Worm (Caenorhabditis elegans) whole organism, L1 larva: ENCODE data around the gene srh-2.
A peak's percentile ranks its signal among the peaks of the same experiment; 100 is the strongest.

Experiments
- C04F5.9 ChIP-seq: sonication (generic microtip); optimal IDR thresholded peaks from 2 replicates; lab custom pipeline; 2016; ENCODE audit warnings: missing genetic modification characterization, missing compliant biosample characterization
- C16A3.4 ChIP-seq: fragments of 150-350 bp; optimal IDR thresholded peaks from 2 replicates; lab custom pipeline; 2014; ENCODE audit warnings: missing biosample characterization, missing genetic modification characterization
- F16B12.6 ChIP-seq: fragments of 150-350 bp; optimal IDR thresholded peaks from 2 replicates; lab custom pipeline; 2014; ENCODE audit warnings: missing biosample characterization, missing genetic modification characterization
- ama-1 ChIP-seq: fragments of 150-350 bp; optimal IDR thresholded peaks from 2 replicates; lab custom pipeline; 2014
- ceh-63 ChIP-seq: fragments of 200-800 bp; sonication (Bioruptor generic); optimal IDR thresholded peaks from 2 replicates; lab custom pipeline; 2018; ENCODE audit warnings: mild to moderate bottlenecking, missing genetic modification characterization, missing compliant biosample characterization
- ceh-88 ChIP-seq: fragments of 200-800 bp; sonication (Bioruptor generic); IDR thresholded peaks from 2 replicates; pipeline ENCODE4 v1.3.6; 2022; ENCODE audit warnings: missing genetic modification characterization, missing compliant biosample characterization
- ces-1 ChIP-seq: fragments of 150-350 bp; optimal IDR thresholded peaks from 2 replicates; lab custom pipeline; 2014; ENCODE audit warnings: missing biosample characterization, missing genetic modification reagents, missing genetic modification characterization
- dsc-1 ChIP-seq: sonication (generic microtip); optimal IDR thresholded peaks from 2 replicates; lab custom pipeline; 2016; ENCODE audit warnings: mild to moderate bottlenecking, missing genetic modification characterization, missing compliant biosample characterization
- efl-1 ChIP-seq, 4 experiments: fragments of 150-350 bp; optimal IDR thresholded peaks in 3 of 4; peaks in 1 of 4; 1 replicate in 1 of 4; 2 replicates in 3 of 4; lab custom pipeline; 2014; ENCODE audit warnings: missing biosample characterization in 2 of 4, missing genetic modification characterization in 2 of 4, missing genetic modification reagents in 2 of 4
- efl-3 ChIP-seq: fragments of 200-800 bp; sonication (Bioruptor generic); optimal IDR thresholded peaks from 2 replicates; lab custom pipeline; 2018; ENCODE audit warnings: mild to moderate bottlenecking, missing genetic modification characterization, missing compliant biosample characterization
- egl-13 ChIP-seq: sonication (generic microtip); optimal IDR thresholded peaks from 2 replicates; lab custom pipeline; 2016; ENCODE audit warnings: missing genotype, missing genetic modification reagents, missing genetic modification characterization, missing compliant biosample characterization
- egl-27 ChIP-seq, 2 experiments: fragments of 150-350 bp in 1 of 2; sonication (generic microtip); optimal IDR thresholded peaks; 3 replicates each; lab custom pipeline; 2017 to 2018; ENCODE audit warnings: missing biosample characterization in 2 of 2, missing genetic modification characterization in 2 of 2, missing genetic modification reagents in 2 of 2
- elt-2 ChIP-seq: sonication (generic microtip); optimal IDR thresholded peaks from 2 replicates; lab custom pipeline; 2016; ENCODE audit warnings: missing genetic modification characterization, mild to moderate bottlenecking, inconsistent platforms, missing compliant biosample characterization, missing genetic modification reagents
- elt-3 ChIP-seq, 6 experiments: fragments of 150-350 bp in 1 of 6; sonication (generic microtip); optimal IDR thresholded peaks; 2 replicates each; lab custom pipeline; 2017 to 2018; ENCODE audit warnings: missing biosample characterization in 6 of 6, missing genetic modification characterization in 6 of 6, inconsistent platforms in 1 of 6
- ets-5 ChIP-seq: fragments of 200-800 bp; sonication (Bioruptor generic); IDR thresholded peaks from 2 replicates; pipeline ENCODE4 v1.3.6; 2022; ENCODE audit warnings: missing genetic modification characterization, missing compliant biosample characterization
- fkh-10 ChIP-seq: sonication (generic microtip); optimal IDR thresholded peaks from 2 replicates; lab custom pipeline; 2017; ENCODE audit warnings: missing biosample characterization, missing genetic modification reagents, missing genetic modification characterization
- grh-1 ChIP-seq: fragments of 200-800 bp; sonication (Bioruptor generic); IDR thresholded peaks from 2 replicates; pipeline ENCODE4 v1.3.6; 2022; ENCODE audit warnings: missing genetic modification reagents, missing genetic modification characterization, missing compliant biosample characterization
- hlh-4 ChIP-seq: sonication (generic microtip); optimal IDR thresholded peaks from 2 replicates; lab custom pipeline; 2016; ENCODE audit warnings: mild to moderate bottlenecking, missing genetic modification characterization, missing compliant biosample characterization
- irx-1 ChIP-seq: sonication (generic microtip); optimal IDR thresholded peaks from 2 replicates; lab custom pipeline; 2016; ENCODE audit warnings: missing genetic modification characterization, missing compliant biosample characterization
- lin-13 ChIP-seq: fragments of 150-350 bp; optimal IDR thresholded peaks from 2 replicates; lab custom pipeline; 2014; ENCODE audit warnings: missing biosample characterization, missing genetic modification reagents, missing genetic modification characterization
- lin-14 ChIP-seq: fragments of 200-800 bp; sonication (Bioruptor generic); optimal IDR thresholded peaks from 2 replicates; lab custom pipeline; 2018; ENCODE audit warnings: mild to moderate bottlenecking, missing genetic modification characterization, moderate library complexity, missing compliant biosample characterization
- lin-35 ChIP-seq, 2 experiments: fragments of 150-350 bp; optimal IDR thresholded peaks; 2 replicates each; lab custom pipeline; 2014; ENCODE audit warnings: missing biosample characterization in 2 of 2, missing genetic modification characterization in 2 of 2, missing genetic modification reagents in 2 of 2
- lsy-2 ChIP-seq, 2 experiments: fragments of 150-350 bp; optimal IDR thresholded peaks; 2 replicates each; lab custom pipeline; 2014; ENCODE audit warnings: missing biosample characterization in 2 of 2, missing genetic modification characterization in 2 of 2
- mab-9 ChIP-seq: fragments of 200-800 bp; sonication (Bioruptor generic); IDR thresholded peaks from 2 replicates; pipeline ENCODE4 v1.3.6; 2022; ENCODE audit warnings: missing genetic modification reagents, missing genetic modification characterization, missing compliant biosample characterization
- mdl-1 ChIP-seq, 2 experiments: fragments of 150-350 bp; optimal IDR thresholded peaks; 2 replicates each; lab custom pipeline; 2014 to 2017; ENCODE audit warnings: missing biosample characterization in 2 of 2, missing genetic modification characterization in 2 of 2, inconsistent platforms in 1 of 2
- nhr-19 ChIP-seq: fragments of 200-800 bp; sonication (Bioruptor generic); conservative IDR thresholded peaks from 2 replicates; pipeline ENCODE4 v1.3.6; 2022; ENCODE audit warnings: missing genetic modification characterization, missing compliant biosample characterization
- nhr-20 ChIP-seq: sonication (generic microtip); optimal IDR thresholded peaks from 2 replicates; lab custom pipeline; 2016; ENCODE audit warnings: mild to moderate bottlenecking, missing genetic modification characterization, missing compliant biosample characterization
- nhr-28 ChIP-seq: fragments of 150-350 bp; optimal IDR thresholded peaks from 2 replicates; lab custom pipeline; 2014; ENCODE audit warnings: missing biosample characterization, missing genetic modification characterization
- nhr-71 ChIP-seq: sonication (generic microtip); optimal IDR thresholded peaks from 2 replicates; lab custom pipeline; 2016; ENCODE audit warnings: mild to moderate bottlenecking, missing genetic modification characterization, moderate library complexity, missing compliant biosample characterization
- nhr-77 ChIP-seq: fragments of 150-350 bp; optimal IDR thresholded peaks from 2 replicates; lab custom pipeline; 2014; ENCODE audit warnings: missing biosample characterization, missing genetic modification characterization
- nhr-84 ChIP-seq: sonication (generic microtip); optimal IDR thresholded peaks from 2 replicates; lab custom pipeline; 2017; ENCODE audit warnings: missing biosample characterization, missing genetic modification characterization
- nhr-85 ChIP-seq: sonication (generic microtip); peaks from one replicate; lab custom pipeline; 2016; ENCODE audit warnings: missing genetic modification characterization, inconsistent platforms, missing compliant biosample characterization
- nhr-90 ChIP-seq: sonication (generic microtip); optimal IDR thresholded peaks from 2 replicates; lab custom pipeline; 2016; ENCODE audit warnings: mild to moderate bottlenecking, missing genetic modification characterization, missing compliant biosample characterization; ENCODE audit not compliant: poor library complexity
- pax-3 ChIP-seq: fragments of 200-800 bp; sonication (Bioruptor generic); optimal IDR thresholded peaks from 2 replicates; lab custom pipeline; 2018; ENCODE audit warnings: mild to moderate bottlenecking, missing genetic modification characterization, moderate library complexity, missing compliant biosample characterization
- rnt-1 ChIP-seq: sonication (generic microtip); optimal IDR thresholded peaks from 2 replicates; lab custom pipeline; 2016; ENCODE audit warnings: mild to moderate bottlenecking, missing genetic modification characterization, moderate library complexity, missing compliant biosample characterization
- skn-1 ChIP-seq: fragments of 150-350 bp; optimal IDR thresholded peaks from 2 replicates; lab custom pipeline; 2014; ENCODE audit warnings: missing biosample characterization, missing genetic modification characterization
- snu-23 ChIP-seq: sonication (generic microtip); optimal IDR thresholded peaks from 2 replicates; lab custom pipeline; 2016; ENCODE audit warnings: missing genetic modification characterization, missing compliant biosample characterization
- sup-37 ChIP-seq: fragments of 200-800 bp; sonication (Bioruptor generic); optimal IDR thresholded peaks from 2 replicates; lab custom pipeline; 2018; ENCODE audit warnings: mild to moderate bottlenecking, missing genetic modification characterization, missing compliant biosample characterization
- unc-130 ChIP-seq: fragments of 150-350 bp; optimal IDR thresholded peaks from 2 replicates; lab custom pipeline; 2017; ENCODE audit warnings: missing biosample characterization, missing genetic modification characterization, inconsistent platforms
- zag-1 ChIP-seq: fragments of 150-350 bp; optimal IDR thresholded peaks from 2 replicates; lab custom pipeline; 2014; ENCODE audit warnings: missing biosample characterization, missing genetic modification characterization
- ztf-4 ChIP-seq: fragments of 150-350 bp; optimal IDR thresholded peaks from 2 replicates; lab custom pipeline; 2014; ENCODE audit warnings: missing biosample characterization, missing genetic modification characterization

srh-2 gene

ce11 chrV:725807-726572 lies 2.1 kb upstream of the srh-2 start (continued):
- TF ChIP-seq nhr-28 (tag; lab: Kevin White, UChicago) = no peak
- TF ChIP-seq dsc-1 (tag; lab: Kevin White, UChicago) = no peak
- TF ChIP-seq nhr-77 = no peak
- peak in 1 of 6 experiments; percentile 38 for TF ChIP-seq elt-3 (tag; optimal IDR thresholded peaks at IDR 0.05; lab: Kevin White, UChicago)
- TF ChIP-seq sup-37 (GFP tag; lab: Kevin White, UChicago) = no peak
- no peak for TF ChIP-seq egl-13 (tag; lab: Kevin White, UChicago)
- TF ChIP-seq C04F5.9 (tag; lab: Kevin White, UChicago) = no peak
- TF ChIP-seq lin-35 (GFP tag; optimal IDR thresholded peaks at IDR 0.05; lab: Kevin White, UChicago) = peak in 1 of 2 experiments; percentile 58
- TF ChIP-seq elt-2 (tag; lab: Kevin White, UChicago) = no peak
- no peak for TF ChIP-seq lin-14 (GFP tag; lab: Kevin White, UChicago)

- peak; percentile 17 for TF ChIP-seq nhr-90
- TF ChIP-seq ceh-88 (GFP tag; lab: Robert Waterston, UW) = peak; percentile 45
- TF ChIP-seq snu-23 (GFP tag; lab: Kevin White, UChicago) = peak; percentile 22
- no peak for TF ChIP-seq ets-5 (GFP tag; lab: Robert Waterston, UW)
- peak in 1 of 2 experiments; percentile 25 for TF ChIP-seq lsy-2 (tag; optimal IDR thresholded peaks at IDR 0.05; lab: Kevin White, UChicago)
- TF ChIP-seq lin-14 (GFP tag; lab: Kevin White, UChicago) = peak; percentile 31
- no peak for TF ChIP-seq ceh-63
- no peak for TF ChIP-seq zag-1 (tag; lab: Kevin White, UChicago)
- TF ChIP-seq nhr-20 = peak; percentile 7
- TF ChIP-seq ztf-4 (tag; lab: Kevin White, UChicago) = peak; percentile 21
- TF ChIP-seq nhr-84 = peak; percentile 53
- TF ChIP-seq efl-1 (optimal IDR thresholded peaks at IDR 0.05; lab: Kevin White, UChicago) = no peak
- TF ChIP-seq efl-1 (GFP tag; optimal IDR thresholded peaks at IDR 0.05 in 1 of 2; lab: Kevin White, UChicago) = peak in 1 of 2 experiments; percentile 92
- peak in 4 of 6 experiments; percentile 14 to 71 (median 27) for TF ChIP-seq elt-3 (tag; optimal IDR thresholded peaks at IDR 0.05; lab: Kevin White, UChicago)
- no peak for TF ChIP-seq efl-3 (GFP tag; lab: Kevin White, UChicago)
- no peak for TF ChIP-seq egl-27 (tag; optimal IDR thresholded peaks at IDR 0.05; lab: Kevin White, UChicago)
- no peak for TF ChIP-seq C16A3.4
- TF ChIP-seq rnt-1 (tag; lab: Kevin White, UChicago) = peak; percentile 64
- TF ChIP-seq hlh-4 = no peak
- peak; percentile 79 for TF ChIP-seq ama-1 (lab: Kevin White, UChicago)
- no peak for TF ChIP-seq ces-1
- no peak for TF ChIP-seq grh-1
- TF ChIP-seq skn-1 (tag; lab: Kevin White, UChicago) = no peak
- TF ChIP-seq elt-2 (tag; lab: Kevin White, UChicago) = peak; percentile 17
- TF ChIP-seq fkh-10 (GFP tag; lab: Kevin White, UChicago) = no peak
- TF ChIP-seq mab-9 (GFP tag; lab: Robert Waterston, UW) = no peak
- no peak for TF ChIP-seq mdl-1 (tag; optimal IDR thresholded peaks at IDR 0.05; lab: Kevin White, UChicago)
- TF ChIP-seq pax-3 (tag; lab: Kevin White, UChicago) = peak; percentile 22
- peak; percentile 50 for TF ChIP-seq nhr-71 (tag; lab: Kevin White, UChicago)
- no peak for TF ChIP-seq sup-37 (GFP tag; lab: Kevin White, UChicago)
- peak; percentile 7 for TF ChIP-seq nhr-19 (GFP tag; lab: Robert Waterston, UW)
- TF ChIP-seq unc-130 (tag; lab: Kevin White, UChicago) = peak; percentile 10
- peak; percentile 48 for TF ChIP-seq nhr-85 (tag; lab: Kevin White, UChicago)
- no peak for TF ChIP-seq lin-13
- TF ChIP-seq F16B12.6 = no peak
- peak; percentile 2 for TF ChIP-seq irx-1
These were observed 1.3 kb upstream of the srh-2 start for ce11 chrV:726573-727483.
